Worm (Caenorhabditis elegans) whole organism, L1 larva: ENCODE results near the gene unk-1.

Source experiments
- C34B4.2 ChIP-seq: sonication (generic microtip); optimal IDR thresholded peaks from 2 replicates; lab custom pipeline; 2017; ENCODE audit warnings: mild to moderate bottlenecking, missing genetic modification characterization, missing compliant biosample characterization
- F16B12.6 ChIP-seq: fragments of 150-350 bp; optimal IDR thresholded peaks from 2 replicates; lab custom pipeline; 2014; ENCODE audit warnings: missing biosample characterization, missing genetic modification characterization
- aha-1 ChIP-seq: fragments of 150-350 bp; optimal IDR thresholded peaks from 2 replicates; lab custom pipeline; 2014; ENCODE audit warnings: missing biosample characterization, missing genetic modification characterization
- ama-1 ChIP-seq: fragments of 150-350 bp; optimal IDR thresholded peaks from 2 replicates; lab custom pipeline; 2014
- ceh-82 ChIP-seq, 3 experiments: fragments of 150-350 bp in 1 of 3; sonication (generic microtip) in 2 of 3; optimal IDR thresholded peaks; 2 replicates each; lab custom pipeline; 2014 to 2017; ENCODE audit warnings: missing biosample characterization in 3 of 3, missing genetic modification characterization in 3 of 3
- ces-1 ChIP-seq: fragments of 150-350 bp; optimal IDR thresholded peaks from 2 replicates; lab custom pipeline; 2014; ENCODE audit warnings: missing biosample characterization, missing genetic modification reagents, missing genetic modification characterization
- dpl-1 ChIP-seq, 3 experiments: fragments of 150-350 bp in 2 of 3; sonication (generic microtip) in 1 of 3; optimal IDR thresholded peaks; 2 replicates each; lab custom pipeline; 2014 to 2017; ENCODE audit warnings: missing biosample characterization in 3 of 3, missing genetic modification characterization in 3 of 3, missing genetic modification reagents in 3 of 3
- dsc-1 ChIP-seq: sonication (generic microtip); optimal IDR thresholded peaks from 2 replicates; lab custom pipeline; 2016; ENCODE audit warnings: mild to moderate bottlenecking, missing genetic modification characterization, missing compliant biosample characterization
- efl-1 ChIP-seq, 4 experiments: fragments of 150-350 bp; optimal IDR thresholded peaks in 3 of 4; peaks in 1 of 4; 1 replicate in 1 of 4; 2 replicates in 3 of 4; lab custom pipeline; 2014; ENCODE audit warnings: missing biosample characterization in 2 of 4, missing genetic modification characterization in 2 of 4, missing genetic modification reagents in 2 of 4
- efl-3 ChIP-seq: fragments of 200-800 bp; sonication (Bioruptor generic); optimal IDR thresholded peaks from 2 replicates; lab custom pipeline; 2018; ENCODE audit warnings: mild to moderate bottlenecking, missing genetic modification characterization, missing compliant biosample characterization
- egl-27 ChIP-seq, 2 experiments: fragments of 150-350 bp in 1 of 2; sonication (generic microtip); optimal IDR thresholded peaks; 3 replicates each; lab custom pipeline; 2017 to 2018; ENCODE audit warnings: missing biosample characterization in 2 of 2, missing genetic modification characterization in 2 of 2, missing genetic modification reagents in 2 of 2
- elt-3 ChIP-seq, 6 experiments: fragments of 150-350 bp in 1 of 6; sonication (generic microtip); optimal IDR thresholded peaks; 2 replicates each; lab custom pipeline; 2017 to 2018; ENCODE audit warnings: missing biosample characterization in 6 of 6, missing genetic modification characterization in 6 of 6, inconsistent platforms in 1 of 6
- ets-5 ChIP-seq: fragments of 200-800 bp; sonication (Bioruptor generic); IDR thresholded peaks from 2 replicates; pipeline ENCODE4 v1.3.6; 2022; ENCODE audit warnings: missing genetic modification characterization, missing compliant biosample characterization
- fkh-10 ChIP-seq: sonication (generic microtip); optimal IDR thresholded peaks from 2 replicates; lab custom pipeline; 2017; ENCODE audit warnings: missing biosample characterization, missing genetic modification reagents, missing genetic modification characterization
- fkh-4 ChIP-seq: sonication (generic microtip); optimal IDR thresholded peaks from 2 replicates; lab custom pipeline; 2016; ENCODE audit warnings: missing compliant biosample characterization, missing genetic modification characterization, borderline replicate concordance
- fkh-8 ChIP-seq: sonication (generic microtip); optimal IDR thresholded peaks from 2 replicates; lab custom pipeline; 2016; ENCODE audit warnings: mild to moderate bottlenecking, missing genetic modification characterization, missing compliant biosample characterization
- fos-1 ChIP-seq: fragments of 150-350 bp; optimal IDR thresholded peaks from 2 replicates; lab custom pipeline; 2014; ENCODE audit warnings: missing biosample characterization, missing genetic modification characterization
- grh-1 ChIP-seq: fragments of 200-800 bp; sonication (Bioruptor generic); IDR thresholded peaks from 2 replicates; pipeline ENCODE4 v1.3.6; 2022; ENCODE audit warnings: missing genetic modification reagents, missing genetic modification characterization, missing compliant biosample characterization
- hlh-17 ChIP-seq: fragments of 200-800 bp; sonication (Bioruptor generic); optimal IDR thresholded peaks from 2 replicates; lab custom pipeline; 2018; ENCODE audit warnings: missing genetic modification characterization, mild to moderate bottlenecking, missing compliant biosample characterization, moderate library complexity, borderline replicate concordance
- hpl-2 ChIP-seq: fragments of 150-350 bp; optimal IDR thresholded peaks from 2 replicates; lab custom pipeline; 2014; ENCODE audit warnings: missing biosample characterization, missing genetic modification reagents, missing genetic modification characterization
- irx-1 ChIP-seq: sonication (generic microtip); optimal IDR thresholded peaks from 2 replicates; lab custom pipeline; 2016; ENCODE audit warnings: missing genetic modification characterization, missing compliant biosample characterization
- isw-1 ChIP-seq: fragments of 200-800 bp; sonication (Bioruptor generic); IDR thresholded peaks from 2 replicates; pipeline ENCODE4 v1.3.6; 2022; ENCODE audit warnings: missing genetic modification characterization, missing compliant biosample characterization
- lin-15B ChIP-seq: fragments of 150-350 bp; sonication (generic microtip); optimal IDR thresholded peaks from 3 replicates; lab custom pipeline; 2014; ENCODE audit warnings: missing biosample characterization, missing genetic modification characterization
- lin-35 ChIP-seq, 2 experiments: fragments of 150-350 bp; optimal IDR thresholded peaks; 2 replicates each; lab custom pipeline; 2014; ENCODE audit warnings: missing biosample characterization in 2 of 2, missing genetic modification characterization in 2 of 2, missing genetic modification reagents in 2 of 2
- lir-3 ChIP-seq: sonication (generic microtip); optimal IDR thresholded peaks from 2 replicates; lab custom pipeline; 2016; ENCODE audit warnings: mild to moderate bottlenecking, missing genetic modification characterization, moderate library complexity, missing compliant biosample characterization; ENCODE audit not compliant: poor library complexity
- mab-9 ChIP-seq: fragments of 200-800 bp; sonication (Bioruptor generic); IDR thresholded peaks from 2 replicates; pipeline ENCODE4 v1.3.6; 2022; ENCODE audit warnings: missing genetic modification reagents, missing genetic modification characterization, missing compliant biosample characterization
- mdl-1 ChIP-seq, 2 experiments: fragments of 150-350 bp; optimal IDR thresholded peaks; 2 replicates each; lab custom pipeline; 2014 to 2017; ENCODE audit warnings: missing biosample characterization in 2 of 2, missing genetic modification characterization in 2 of 2, inconsistent platforms in 1 of 2
- mep-1 ChIP-seq: fragments of 150-350 bp; optimal IDR thresholded peaks from 2 replicates; lab custom pipeline; 2014; ENCODE audit warnings: missing biosample characterization, missing genetic modification characterization
- nhr-11 ChIP-seq: fragments of 150-350 bp; optimal IDR thresholded peaks from 2 replicates; lab custom pipeline; 2014; ENCODE audit warnings: missing biosample characterization, missing genetic modification characterization
- nhr-12 ChIP-seq: sonication (generic microtip); optimal IDR thresholded peaks from 2 replicates; lab custom pipeline; 2017; ENCODE audit warnings: missing biosample characterization, missing genetic modification characterization
- nhr-19 ChIP-seq: fragments of 200-800 bp; sonication (Bioruptor generic); conservative IDR thresholded peaks from 2 replicates; pipeline ENCODE4 v1.3.6; 2022; ENCODE audit warnings: missing genetic modification characterization, missing compliant biosample characterization
- nhr-237 ChIP-seq: fragments of 150-350 bp; optimal IDR thresholded peaks from 2 replicates; lab custom pipeline; 2014; ENCODE audit warnings: missing biosample characterization, missing genetic modification characterization
- nhr-28 ChIP-seq: fragments of 150-350 bp; optimal IDR thresholded peaks from 2 replicates; lab custom pipeline; 2014; ENCODE audit warnings: missing biosample characterization, missing genetic modification characterization
- nhr-47 ChIP-seq: sonication (generic microtip); optimal IDR thresholded peaks from 2 replicates; lab custom pipeline; 2016; ENCODE audit warnings: mild to moderate bottlenecking, missing genetic modification characterization, moderate library complexity, missing compliant biosample characterization
- nhr-71 ChIP-seq: sonication (generic microtip); optimal IDR thresholded peaks from 2 replicates; lab custom pipeline; 2016; ENCODE audit warnings: mild to moderate bottlenecking, missing genetic modification characterization, moderate library complexity, missing compliant biosample characterization
- nhr-90 ChIP-seq: sonication (generic microtip); optimal IDR thresholded peaks from 2 replicates; lab custom pipeline; 2016; ENCODE audit warnings: mild to moderate bottlenecking, missing genetic modification characterization, missing compliant biosample characterization; ENCODE audit not compliant: poor library complexity
- pax-3 ChIP-seq: fragments of 200-800 bp; sonication (Bioruptor generic); optimal IDR thresholded peaks from 2 replicates; lab custom pipeline; 2018; ENCODE audit warnings: mild to moderate bottlenecking, missing genetic modification characterization, moderate library complexity, missing compliant biosample characterization
- pqm-1 ChIP-seq: sonication (generic microtip); optimal IDR thresholded peaks from 3 replicates; lab custom pipeline; 2017; ENCODE audit warnings: missing biosample characterization, missing genetic modification characterization
- rnt-1 ChIP-seq: sonication (generic microtip); optimal IDR thresholded peaks from 2 replicates; lab custom pipeline; 2016; ENCODE audit warnings: mild to moderate bottlenecking, missing genetic modification characterization, moderate library complexity, missing compliant biosample characterization
- sox-4 ChIP-seq: sonication (generic microtip); optimal IDR thresholded peaks from 2 replicates; lab custom pipeline; 2016; ENCODE audit warnings: missing genetic modification characterization, missing compliant biosample characterization
- sptf-1 ChIP-seq: fragments of 150-350 bp; optimal IDR thresholded peaks from 2 replicates; lab custom pipeline; 2014; ENCODE audit warnings: missing biosample characterization, missing genetic modification characterization
- tbx-2 ChIP-seq: sonication (generic microtip); optimal IDR thresholded peaks from 2 replicates; lab custom pipeline; 2016; ENCODE audit warnings: missing genetic modification characterization, missing compliant biosample characterization
- unc-86 ChIP-seq: sonication (generic microtip); optimal IDR thresholded peaks from 2 replicates; lab custom pipeline; 2016; ENCODE audit warnings: missing genetic modification characterization, missing compliant biosample characterization
- unc-98 ChIP-seq: fragments of 200-800 bp; sonication (Bioruptor generic); IDR thresholded peaks from 2 replicates; pipeline ENCODE4 v1.3.6; 2022; ENCODE audit warnings: missing genetic modification characterization, missing compliant biosample characterization
- vab-15 ChIP-seq: sonication (generic microtip); optimal IDR thresholded peaks from 2 replicates; lab custom pipeline; 2017; ENCODE audit warnings: missing genotype, mild to moderate bottlenecking, missing genetic modification characterization, missing compliant biosample characterization
- xbp-1 ChIP-seq: sonication (generic microtip); optimal IDR thresholded peaks from 2 replicates; lab custom pipeline; 2016; ENCODE audit warnings: missing genetic modification characterization, missing compliant biosample characterization
- ztf-11 ChIP-seq, 2 experiments: sonication (generic microtip); optimal IDR thresholded peaks; 2 replicates each; lab custom pipeline; 2016 to 2017; ENCODE audit warnings: missing genetic modification characterization in 2 of 2, missing biosample characterization in 1 of 2, missing compliant biosample characterization in 1 of 2
- ztf-4 ChIP-seq: fragments of 150-350 bp; optimal IDR thresholded peaks from 2 replicates; lab custom pipeline; 2014; ENCODE audit warnings: missing biosample characterization, missing genetic modification characterization

unk-1 gene

ce11 chrX:8027509-8027908 lies 12.7 kb downstream of the unk-1 start:
- no peak for TF ChIP-seq ztf-11 (tag; optimal IDR thresholded peaks at IDR 0.05; lab: Kevin White, UChicago)
- TF ChIP-seq F16B12.6, result no peak
- no peak for TF ChIP-seq egl-27 (tag; optimal IDR thresholded peaks at IDR 0.05; lab: Kevin White, UChicago)
- TF ChIP-seq mab-9 (GFP tag; lab: Robert Waterston, UW), result 0 out of 2 replicates have a peak, but pooled peaks have one; percentile 6
- TF ChIP-seq ama-1 (lab: Kevin White, UChicago), result no peak
- no peak for TF ChIP-seq elt-3 (tag; optimal IDR thresholded peaks at IDR 0.05; lab: Kevin White, UChicago)
- TF ChIP-seq fkh-8 (tag; lab: Kevin White, UChicago), result no peak
- TF ChIP-seq lin-35 (GFP tag; optimal IDR thresholded peaks at IDR 0.05; lab: Kevin White, UChicago), result peak in 1 of 2 experiments; percentile 1
- TF ChIP-seq efl-1 (optimal IDR thresholded peaks at IDR 0.05; lab: Kevin White, UChicago), result peak in 1 of 2 experiments; percentile 7
- TF ChIP-seq efl-1 (GFP tag; optimal IDR thresholded peaks at IDR 0.05 in 1 of 2; lab: Kevin White, UChicago), result peak; percentile 50 to 93

ce11 chrX:8029080-8029479 lies 14.3 kb downstream of the unk-1 start, which contains the start of gene C34D10.1:
Gene C34D10.1, plus strand, starts transcription at chrX:8029479.
- TF ChIP-seq ztf-4 (tag; lab: Kevin White, UChicago), result no peak
- TF ChIP-seq efl-1 (optimal IDR thresholded peaks at IDR 0.05; lab: Kevin White, UChicago), result peak; percentile 48 to 58
- peak in 1 of 2 experiments; percentile 63 for TF ChIP-seq efl-1 (GFP tag; optimal IDR thresholded peaks at IDR 0.05 in 1 of 2; lab: Kevin White, UChicago)
- no peak for TF ChIP-seq fkh-10
- TF ChIP-seq ceh-82 (tag; optimal IDR thresholded peaks at IDR 0.05; lab: Kevin White, UChicago), result peak; percentile 46 to 65 (median 56)
- no peak for TF ChIP-seq nhr-11 (tag; lab: Kevin White, UChicago)
- no peak for TF ChIP-seq ets-5
- no peak for TF ChIP-seq ztf-11 (tag; optimal IDR thresholded peaks at IDR 0.05; lab: Kevin White, UChicago)
- no peak for TF ChIP-seq fkh-4 (tag; lab: Kevin White, UChicago)
- no peak for TF ChIP-seq egl-27 (tag; optimal IDR thresholded peaks at IDR 0.05; lab: Kevin White, UChicago)
- TF ChIP-seq grh-1, result peak; percentile 71
- no peak for TF ChIP-seq aha-1 (tag; lab: Kevin White, UChicago)
- no peak for TF ChIP-seq unc-98
- peak; percentile 65 to 76 for TF ChIP-seq lin-35 (GFP tag; optimal IDR thresholded peaks at IDR 0.05; lab: Kevin White, UChicago)
- TF ChIP-seq hpl-2 (GFP tag; lab: Kevin White, UChicago), result no peak
- no peak for TF ChIP-seq sox-4
- TF ChIP-seq hlh-17 (GFP tag; lab: Kevin White, UChicago), result no peak
- peak; percentile 50 to 72 (median 66) for TF ChIP-seq dpl-1 (GFP tag; optimal IDR thresholded peaks at IDR 0.05; lab: Kevin White, UChicago)
- peak; percentile 15 for TF ChIP-seq ama-1 (lab: Kevin White, UChicago)
- TF ChIP-seq pqm-1 (tag; lab: Kevin White, UChicago), result no peak
- no peak for TF ChIP-seq lin-15B (tag; lab: Kevin White, UChicago)
- TF ChIP-seq nhr-71 (tag; lab: Kevin White, UChicago), result peak; percentile 90
- peak; percentile 5 for TF ChIP-seq fos-1 (tag; lab: Kevin White, UChicago)
- no peak for TF ChIP-seq nhr-12
- peak; percentile 85 for TF ChIP-seq xbp-1
- TF ChIP-seq unc-86 (tag; lab: Kevin White, UChicago), result peak; percentile 37
- no peak for TF ChIP-seq C34B4.2 (tag; lab: Kevin White, UChicago)
- TF ChIP-seq mab-9 (GFP tag; lab: Robert Waterston, UW), result no peak
- peak; percentile 83 for TF ChIP-seq rnt-1
- TF ChIP-seq efl-3 (GFP tag; lab: Kevin White, UChicago), result no peak
- peak; percentile 29 for TF ChIP-seq isw-1 (GFP tag; lab: Robert Waterston, UW)
- TF ChIP-seq sptf-1, result no peak
- peak; percentile 21 for TF ChIP-seq F16B12.6
- TF ChIP-seq tbx-2 (tag; lab: Kevin White, UChicago), result peak; percentile 80
- peak; percentile 16 for TF ChIP-seq irx-1 (tag; lab: Kevin White, UChicago)
- peak; percentile 71 for TF ChIP-seq nhr-47 (tag; lab: Kevin White, UChicago)
- no peak for TF ChIP-seq ces-1 (GFP tag; lab: Kevin White, UChicago)
- TF ChIP-seq pax-3 (tag; lab: Kevin White, UChicago), result no peak
- TF ChIP-seq vab-15, result no peak
- peak; percentile 83 for TF ChIP-seq mep-1 (tag; lab: Kevin White, UChicago)
- peak; percentile 78 for TF ChIP-seq nhr-19 (GFP tag; lab: Robert Waterston, UW)
- no peak for TF ChIP-seq lir-3 (tag; lab: Kevin White, UChicago)
- peak; percentile 48 for TF ChIP-seq dsc-1 (tag; lab: Kevin White, UChicago)
- TF ChIP-seq nhr-28 (tag; lab: Kevin White, UChicago), result no peak
- TF ChIP-seq nhr-90, result peak; percentile 63
- no peak for TF ChIP-seq nhr-237 (tag; lab: Kevin White, UChicago)
- peak in 1 of 2 experiments; percentile 83 for TF ChIP-seq mdl-1 (tag; optimal IDR thresholded peaks at IDR 0.05; lab: Kevin White, UChicago)
